Worm (Caenorhabditis elegans): ENCODE data around the gene pigt-1.

The pigt-1 gene

DNA sequence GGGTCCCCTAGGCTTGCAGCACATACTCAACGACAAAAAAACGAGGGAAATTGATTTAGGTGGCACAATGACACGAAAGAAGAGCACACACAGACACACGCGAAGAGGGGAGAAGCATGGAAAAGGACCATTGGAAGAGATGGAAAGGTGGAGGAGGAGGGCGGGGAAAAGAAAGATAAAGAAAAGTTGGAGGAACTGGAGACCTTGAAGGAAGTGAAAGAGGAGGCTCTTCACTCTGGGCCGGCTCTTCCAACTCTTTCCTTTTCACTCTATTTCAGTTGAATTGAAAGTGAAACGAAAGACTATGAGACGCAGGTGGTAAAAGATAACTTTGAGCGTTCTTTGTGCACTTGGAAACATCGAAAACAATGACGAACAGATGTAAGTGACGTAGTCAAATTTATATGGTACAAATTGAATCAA is 2.8 kb upstream of the pigt-1 start (continued):
- TF ChIP-seq fkh-10 (GFP tag; optimal IDR thresholded peaks at IDR 0.05) (peak; percentile 63), hlh-4 (tag; optimal IDR thresholded peaks at IDR 0.05) (no peak), nhr-90 (tag; optimal IDR thresholded peaks at IDR 0.05; ENCODE audit: poor library complexity) (peak; percentile 9), nhr-11 (tag; optimal IDR thresholded peaks at IDR 0.05) (no peak), F16B12.6 (tag; optimal IDR thresholded peaks at IDR 0.05) (no peak), nhr-76 (tag; optimal IDR thresholded peaks at IDR 0.05) (no peak), sup-37 (GFP tag; optimal IDR thresholded peaks at IDR 0.05) (peak; percentile 5), swsn-7 (tag; optimal IDR thresholded peaks at IDR 0.05) (peak; percentile 77), pqm-1 (tag; optimal IDR thresholded peaks at IDR 0.05) (no peak), skn-1 (tag; optimal IDR thresholded peaks at IDR 0.05) (peak; percentile 37), snu-23 (GFP tag; optimal IDR thresholded peaks at IDR 0.05) (peak; percentile 85), ceh-8 (GFP tag; optimal IDR thresholded peaks at IDR 0.05) (peak; percentile 74), ceh-63 (GFP tag; optimal IDR thresholded peaks at IDR 0.05) (no peak), xbp-1 (tag; optimal IDR thresholded peaks at IDR 0.05) (peak; percentile 77), lin-35 (GFP tag; optimal IDR thresholded peaks at IDR 0.05) (peak; percentile 62 to 64), aly-2 (tag; optimal IDR thresholded peaks at IDR 0.05) (no peak), lir-3 (tag; optimal IDR thresholded peaks at IDR 0.05; ENCODE audit: poor library complexity) (peak; percentile 59), blmp-1 (tag; optimal IDR thresholded peaks at IDR 0.05) (peak; percentile 73), ztf-4 (tag; optimal IDR thresholded peaks at IDR 0.05) (peak; percentile 61), isw-1 (GFP tag; IDR thresholded peaks at IDR 0.05) (peak; percentile 44), nhr-77 (tag; optimal IDR thresholded peaks at IDR 0.05) (peak; percentile 48), fos-1 (tag; optimal IDR thresholded peaks at IDR 0.05) (no peak), zag-1 (tag; optimal IDR thresholded peaks at IDR 0.05) (no peak), alr-1 (tag; optimal IDR thresholded peaks at IDR 0.05; ENCODE audit: borderline replicate concordance) (no peak), nhr-12 (tag; optimal IDR thresholded peaks at IDR 0.05) (no peak), pax-3 (tag; optimal IDR thresholded peaks at IDR 0.05) (no peak), mab-9 (GFP tag; IDR thresholded peaks at IDR 0.05) (0 out of 2 replicates have a peak, but pooled peaks have one; percentile 37), egl-27 (tag; optimal IDR thresholded peaks at IDR 0.05) (peak in 1 of 2 experiments; percentile 44), lsy-2 (tag; optimal IDR thresholded peaks at IDR 0.05) (peak; percentile 46 to 61), hpl-2 (GFP tag; optimal IDR thresholded peaks at IDR 0.05) (no peak), tbx-2 (tag; optimal IDR thresholded peaks at IDR 0.05) (peak; percentile 81), mdl-1 (tag; optimal IDR thresholded peaks at IDR 0.05) (peak in 1 of 2 experiments; percentile 53), efl-1 (optimal IDR thresholded peaks at IDR 0.05) (peak; percentile 26 to 49), efl-1 (GFP tag; optimal IDR thresholded peaks at IDR 0.05 in 1 of 2) (peak; percentile 22 to 94), dpl-1 (GFP tag; optimal IDR thresholded peaks at IDR 0.05) (peak in 2 of 3 experiments; percentile 23 to 42)

DNA sequence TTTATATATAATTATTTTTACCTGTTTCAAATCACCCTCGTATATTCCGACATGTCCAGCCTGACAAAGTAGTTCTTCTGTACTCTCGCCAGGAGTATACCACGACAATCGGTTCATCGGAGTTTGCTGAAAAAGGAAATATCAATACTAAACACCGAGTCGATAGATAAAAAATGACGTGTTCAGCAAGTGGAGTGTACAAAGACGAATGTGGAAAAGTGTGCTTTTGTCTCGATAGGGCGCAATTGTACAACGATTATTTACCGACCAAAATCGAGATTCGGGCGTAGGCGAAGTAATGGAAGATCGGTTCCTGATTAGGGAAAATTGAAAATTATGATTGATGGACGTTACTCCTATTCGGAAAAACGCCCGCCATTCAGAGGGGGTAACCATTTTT is 1.9 kb upstream of the pigt-1 start, which contains the start of gene vps-36:
Gene vps-36, minus strand, starts transcription at position 126 of the 400 bp plus-strand sequence.
- TF ChIP-seq mep-1 (tag; optimal IDR thresholded peaks at IDR 0.05) (no peak), unc-98 (GFP tag; IDR thresholded peaks at IDR 0.05) (no peak), fkh-10 (GFP tag; optimal IDR thresholded peaks at IDR 0.05) (no peak), nhr-19 (GFP tag; conservative IDR thresholded peaks at IDR 0.05) (no peak), ceh-63 (GFP tag; optimal IDR thresholded peaks at IDR 0.05) (no peak), lin-35 (GFP tag; optimal IDR thresholded peaks at IDR 0.05) (peak in 1 of 2 experiments; percentile 21), fkh-8 (tag; optimal IDR thresholded peaks at IDR 0.05) (no peak), lin-13 (GFP tag; optimal IDR thresholded peaks at IDR 0.05) (no peak), mdl-1 (tag; optimal IDR thresholded peaks at IDR 0.05) (no peak), Y116A8C.19 (tag; optimal IDR thresholded peaks at IDR 0.05; ENCODE audit: borderline replicate concordance) (no peak), swsn-7 (tag; optimal IDR thresholded peaks at IDR 0.05) (no peak), nhr-77 (tag; optimal IDR thresholded peaks at IDR 0.05) (no peak), ceh-82 (tag; optimal IDR thresholded peaks at IDR 0.05) (no peak), lsy-2 (tag; optimal IDR thresholded peaks at IDR 0.05) (no peak), unc-86 (tag; optimal IDR thresholded peaks at IDR 0.05) (no peak), nhr-85 (tag) (peak; percentile 69), hpl-2 (GFP tag; optimal IDR thresholded peaks at IDR 0.05) (no peak), snpc-4 (tag; optimal IDR thresholded peaks at IDR 0.05) (no peak), pag-3 (tag; optimal IDR thresholded peaks at IDR 0.05; ENCODE audit: borderline replicate concordance, insufficient read depth) (no peak), hlh-4 (tag; optimal IDR thresholded peaks at IDR 0.05) (no peak), mef-2 (tag; optimal IDR thresholded peaks at IDR 0.05) (no peak), ets-5 (GFP tag; IDR thresholded peaks at IDR 0.05) (no peak), pqm-1 (tag; optimal IDR thresholded peaks at IDR 0.05) (no peak), ztf-11 (tag; optimal IDR thresholded peaks at IDR 0.05) (no peak), dpl-1 (GFP tag; optimal IDR thresholded peaks at IDR 0.05) (no peak), xbp-1 (tag; optimal IDR thresholded peaks at IDR 0.05) (no peak), egl-13 (tag; optimal IDR thresholded peaks at IDR 0.05) (no peak), C04F5.9 (tag; optimal IDR thresholded peaks at IDR 0.05) (no peak), isw-1 (GFP tag; IDR thresholded peaks at IDR 0.05) (no peak), nhr-237 (tag; optimal IDR thresholded peaks at IDR 0.05) (no peak)

Measured in whole organism, L1 larva.